Worm (Caenorhabditis elegans): ENCODE measurements around the gene ttr-2.

ce11 chrIII:9969371-9969770 lies 41.8 kb downstream of the ttr-2 start:
- TF ChIP-seq dmd-4 (tag; optimal IDR thresholded peaks at IDR 0.05) (no peak), R02D3.7 (tag; optimal IDR thresholded peaks at IDR 0.05) (no peak), ama-1 (optimal IDR thresholded peaks at IDR 0.05) (no peak), egl-27 (tag; optimal IDR thresholded peaks at IDR 0.05) (no peak), nhr-23 (tag; optimal IDR thresholded peaks at IDR 0.05) (no peak)

Data from whole organism, L2 larva.